Fruit fly (Drosophila melanogaster): ENCODE results near the gene CG1368.

CG1368 gene

DNA sequence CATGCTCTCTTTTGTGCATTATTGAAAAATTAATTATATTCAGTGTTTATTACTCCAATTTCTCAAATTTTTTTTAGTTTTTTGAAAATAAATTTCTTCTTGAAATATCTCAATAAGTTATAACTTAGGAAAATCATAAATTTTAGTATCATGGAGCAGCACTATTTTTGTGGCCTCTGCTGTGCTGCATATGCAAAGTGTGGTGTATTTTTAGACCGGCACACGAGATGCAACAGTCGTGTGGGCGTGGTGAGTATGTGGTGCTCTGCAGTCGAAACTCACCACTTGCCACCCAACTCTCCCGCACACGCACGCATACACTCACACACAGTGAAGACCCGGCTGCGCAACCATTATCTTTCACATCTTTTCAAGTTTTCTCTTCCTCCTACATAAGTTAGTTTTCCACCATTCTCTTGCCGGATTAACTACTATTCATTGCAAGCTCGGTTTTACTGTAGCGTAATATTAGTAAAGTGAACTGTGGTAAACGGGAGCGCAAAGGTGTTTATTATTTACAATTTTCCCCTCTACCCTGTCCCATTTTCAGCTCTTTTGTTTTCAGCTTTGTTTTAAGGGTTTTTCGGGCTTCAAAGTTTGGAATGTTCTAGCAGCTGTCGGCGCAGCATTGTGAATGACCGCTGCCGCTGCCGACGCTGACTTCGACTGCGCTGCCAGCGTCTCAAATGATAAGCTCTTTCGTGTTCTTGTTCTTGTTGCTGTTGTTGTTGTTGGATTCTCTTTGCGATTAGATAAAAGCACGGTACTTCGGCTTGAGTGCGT, 34.1 kb downstream of the CG1368 start (continued):
- TF ChIP-seq CG13424 (tag; optimal IDR thresholded peaks at IDR 0.05): peak; percentile 65
- TF ChIP-seq CG12071 (GFP tag; optimal IDR thresholded peaks at IDR 0.05): no peak
- no peak for TF ChIP-seq cad (GFP tag; optimal IDR thresholded peaks at IDR 0.05)
- peak; percentile 77 for TF ChIP-seq CG6813 (GFP tag; optimal IDR thresholded peaks at IDR 0.05)
- TF ChIP-seq Vsx1 (GFP tag; optimal IDR thresholded peaks at IDR 0.05): peak; percentile 23
- TF ChIP-seq CG4854 (GFP tag; optimal IDR thresholded peaks at IDR 0.05): no peak
- TF ChIP-seq CG8478 (optimal IDR thresholded peaks at IDR 0.05): no peak
- TF ChIP-seq Hr39 (optimal IDR thresholded peaks at IDR 0.05): no peak
- no peak for TF ChIP-seq z (GFP tag; IDR thresholded peaks at IDR 0.05)
- no peak for TF ChIP-seq tx (GFP tag; optimal IDR thresholded peaks at IDR 0.05)
- no peak for TF ChIP-seq gsb (GFP tag; IDR thresholded peaks at IDR 0.05)
- TF ChIP-seq D (optimal IDR thresholded peaks at IDR 0.05): no peak
- peak; percentile 75 for TF ChIP-seq D (GFP tag; optimal IDR thresholded peaks at IDR 0.05)
- no peak for TF ChIP-seq CG9932 (GFP tag; IDR thresholded peaks at IDR 0.05)
- TF ChIP-seq usp (GFP tag; optimal IDR thresholded peaks at IDR 0.05): no peak
- TF ChIP-seq ara (GFP tag; IDR thresholded peaks at IDR 0.05): no peak
- peak; percentile 41; the same call in 1 of the 3 replicates for TF ChIP-seq CG34224 (GFP tag; IDR thresholded peaks at IDR 0.05; ENCODE audit: partially characterized antibody)
- TF ChIP-seq tio (GFP tag; optimal IDR thresholded peaks at IDR 0.05): peak; percentile 1
- peak; percentile 46 for TF ChIP-seq pum (GFP tag; optimal IDR thresholded peaks at IDR 0.05)
- TF ChIP-seq CG13296 (GFP tag; optimal IDR thresholded peaks at IDR 0.05): peak; percentile 24
- no peak for TF ChIP-seq caup (GFP tag; optimal IDR thresholded peaks at IDR 0.05; ENCODE audit: severe bottlenecking)
- peak; percentile 63 for TF ChIP-seq PHDP (tag; optimal IDR thresholded peaks at IDR 0.05)
- no peak for TF ChIP-seq Opbp (GFP tag; IDR thresholded peaks at IDR 0.05; ENCODE audit: partially characterized antibody)
- peak; percentile 60 for TF ChIP-seq CG8359 (GFP tag; optimal IDR thresholded peaks at IDR 0.05; ENCODE audit: borderline replicate concordance)
- TF ChIP-seq Doc3 (GFP tag; IDR thresholded peaks at IDR 0.05; ENCODE audit: partially characterized antibody): no peak
- TF ChIP-seq CG16813 (GFP tag; IDR thresholded peaks at IDR 0.05; ENCODE audit: partially characterized antibody): no peak
- TF ChIP-seq CG4707 (GFP tag; optimal IDR thresholded peaks at IDR 0.05): peak; percentile 52
- TF ChIP-seq so (GFP tag; IDR thresholded peaks at IDR 0.05): peak; percentile 42; the same call in 1 of the 3 replicates
- peak; percentile 73; the same call in 1 of the 3 replicates for TF ChIP-seq gce (GFP tag; IDR thresholded peaks at IDR 0.05)
- peak; percentile 63 for TF ChIP-seq nerfin-1 (tag; optimal IDR thresholded peaks at IDR 0.05)
- TF ChIP-seq CG10462 (GFP tag; optimal IDR thresholded peaks at IDR 0.05): no peak
- no peak for TF ChIP-seq zf30C (GFP tag; optimal IDR thresholded peaks at IDR 0.05)
- no peak for TF ChIP-seq sna (GFP tag; IDR thresholded peaks at IDR 0.05; ENCODE audit: partially characterized antibody)
- TF ChIP-seq CG10274 (GFP tag; optimal IDR thresholded peaks at IDR 0.05): no peak
- peak; percentile 21 for TF ChIP-seq Side (GFP tag; optimal IDR thresholded peaks at IDR 0.05)
- peak; percentile 17; the same call in 1 of the 3 replicates for TF ChIP-seq row (GFP tag; IDR thresholded peaks at IDR 0.05)
- TF ChIP-seq CG7357 (GFP tag; IDR thresholded peaks at IDR 0.05): no peak
- TF ChIP-seq vnd (GFP tag; IDR thresholded peaks at IDR 0.05; ENCODE audit: partially characterized antibody): no peak
- no peak for TF ChIP-seq Dip3 (GFP tag; optimal IDR thresholded peaks at IDR 0.05)
- TF ChIP-seq hth (optimal IDR thresholded peaks at IDR 0.05): no peak
- peak; percentile 55 for TF ChIP-seq CG6689 (GFP tag; IDR thresholded peaks at IDR 0.05)
- TF ChIP-seq bcd (GFP tag; optimal IDR thresholded peaks at IDR 0.05): peak; percentile 50
- peak; percentile 51; the same call in 1 of the 2 replicates for TF ChIP-seq sens-2 (GFP tag; IDR thresholded peaks at IDR 0.05)
- peak; percentile 49 for TF ChIP-seq kah (GFP tag; optimal IDR thresholded peaks at IDR 0.05)
- TF ChIP-seq CG16863 (GFP tag; optimal IDR thresholded peaks at IDR 0.05): peak; percentile 36
- TF ChIP-seq Gug (GFP tag; IDR thresholded peaks at IDR 0.05): no peak
- TF ChIP-seq zen2 (GFP tag; IDR thresholded peaks at IDR 0.05; ENCODE audit: partially characterized antibody): no peak
- no peak for TF ChIP-seq CG1647 (GFP tag; optimal IDR thresholded peaks at IDR 0.05)
- TF ChIP-seq salm (tag; optimal IDR thresholded peaks at IDR 0.05): peak; percentile 48
- TF ChIP-seq CG12659 (GFP tag; optimal IDR thresholded peaks at IDR 0.05): peak; percentile 48

Data from whole organism, embryonic.